Fruit fly (Drosophila melanogaster) whole organism, embryonic: ENCODE data around the gene Cat.

Source experiments
- Ada2b ChIP-seq: fragments of 200-800 bp; sonication (Bioruptor generic); IDR thresholded peaks from 2 replicates; pipeline ENCODE4 v1.3.6; 2022; ENCODE audit warnings: missing biosample characterization, missing genetic modification characterization
- Atf-2 ChIP-seq: fragments of 200-800 bp; sonication (Bioruptor generic); optimal IDR thresholded peaks from 2 replicates; lab custom pipeline; 2016; ENCODE audit warnings: missing biosample characterization, missing genetic modification characterization
- B-H1 ChIP-seq: fragments of 200-800 bp; sonication (Bioruptor generic); IDR thresholded peaks from 3 replicates; pipeline ENCODE4 v1.3.6; 2022; ENCODE audit warnings: missing biosample characterization, missing genetic modification characterization
- CG10366 ChIP-seq: fragments of 200-800 bp; sonication (Bioruptor generic); IDR thresholded peaks from 2 replicates; pipeline ENCODE4 v1.3.6; 2022; ENCODE audit warnings: missing biosample characterization, missing genetic modification characterization
- CG11093 ChIP-seq: fragments of 200-800 bp; sonication (Bioruptor generic); IDR thresholded peaks from 3 replicates; pipeline ENCODE4 v1.3.6; 2022; ENCODE audit warnings: missing biosample characterization, missing genetic modification characterization
- CG11695 ChIP-seq: fragments of 200-800 bp; sonication (Bioruptor generic); IDR thresholded peaks from 3 replicates; pipeline ENCODE4 v1.3.6; 2022; ENCODE audit warnings: missing biosample characterization, missing genetic modification characterization
- CG12744 ChIP-seq: fragments of 200-800 bp; sonication (Bioruptor generic); optimal IDR thresholded peaks from 2 replicates; lab custom pipeline; 2016; ENCODE audit warnings: missing biosample characterization, missing genetic modification characterization
- CG15601 ChIP-seq: fragments of 200-800 bp; sonication (Bioruptor generic); optimal IDR thresholded peaks from 3 replicates; lab custom pipeline; 2019; ENCODE audit warnings: missing biosample characterization, mild to moderate bottlenecking, missing genetic modification characterization, moderate library complexity
- CG30020 ChIP-seq: fragments of 200-800 bp; optimal IDR thresholded peaks from 2 replicates; lab custom pipeline; 2019; ENCODE audit warnings: missing biosample characterization, mild to moderate bottlenecking, missing genetic modification characterization, moderate library complexity
- CG30403 ChIP-seq: fragments of 200-800 bp; sonication (Bioruptor generic); optimal IDR thresholded peaks from 3 replicates; lab custom pipeline; 2016; ENCODE audit warnings: missing biosample characterization, missing genetic modification characterization
- CG30431 ChIP-seq: fragments of 200-800 bp; sonication (Bioruptor generic); optimal IDR thresholded peaks from 2 replicates; lab custom pipeline; 2017; ENCODE audit warnings: missing biosample characterization, missing genetic modification characterization
- CG33213 ChIP-seq: fragments of 200-800 bp; sonication (Bioruptor generic); optimal IDR thresholded peaks from 3 replicates; lab custom pipeline; 2016; ENCODE audit warnings: missing biosample characterization, missing genetic modification characterization
- CG4282 ChIP-seq: fragments of 200-800 bp; sonication (Bioruptor generic); optimal IDR thresholded peaks from 2 replicates; lab custom pipeline; 2016; ENCODE audit warnings: missing biosample characterization, missing genetic modification characterization
- CG6254 ChIP-seq: fragments of 200-800 bp; sonication (Bioruptor generic); optimal IDR thresholded peaks from 3 replicates; lab custom pipeline; 2017; ENCODE audit warnings: mild to moderate bottlenecking, missing biosample characterization, missing genetic modification reagents, missing genetic modification characterization
- CG7556 ChIP-seq: fragments of 200-800 bp; sonication (Bioruptor generic); optimal IDR thresholded peaks from 2 replicates; lab custom pipeline; 2017; ENCODE audit warnings: missing biosample characterization, mild to moderate bottlenecking, missing genetic modification characterization
- CG8388 ChIP-seq: fragments of 200-800 bp; sonication (Bioruptor generic); optimal IDR thresholded peaks from 2 replicates; lab custom pipeline; 2019; ENCODE audit warnings: missing biosample characterization, mild to moderate bottlenecking, missing genetic modification characterization, moderate library complexity
- Dad ChIP-seq: fragments of 200-800 bp; sonication (Bioruptor generic); optimal IDR thresholded peaks from 3 replicates; lab custom pipeline; 2016; ENCODE audit warnings: missing biosample characterization, missing genetic modification characterization
- Doc2 ChIP-seq: fragments of 200-800 bp; sonication (Bioruptor generic); IDR thresholded peaks from 2 replicates; pipeline ENCODE4 v1.3.6; 2022; ENCODE audit warnings: missing biosample characterization, missing genetic modification characterization
- Fer2 ChIP-seq: fragments of 200-800 bp; sonication (Bioruptor generic); optimal IDR thresholded peaks from 2 replicates; lab custom pipeline; 2018; ENCODE audit warnings: missing biosample characterization, mild to moderate bottlenecking, missing genetic modification characterization, moderate library complexity
- GATAe ChIP-seq: fragments of 200-800 bp; sonication (Bioruptor generic); conservative IDR thresholded peaks from 2 replicates; pipeline ENCODE4 v1.3.6; 2022; ENCODE audit warnings: missing biosample characterization, missing genetic modification characterization
- Gug ChIP-seq: fragments of 200-800 bp; sonication (Bioruptor generic); IDR thresholded peaks from 4 replicates; pipeline ENCODE4 v1.3.6; 2022; ENCODE audit warnings: missing biosample characterization, missing genetic modification characterization
- HLH54F ChIP-seq: fragments of 200-800 bp; sonication (Bioruptor generic); optimal IDR thresholded peaks from 3 replicates; lab custom pipeline; 2016; ENCODE audit warnings: missing biosample characterization, missing genetic modification characterization
- Hmr ChIP-seq: fragments of 200-800 bp; sonication (Bioruptor generic); optimal IDR thresholded peaks from 3 replicates; lab custom pipeline; 2017; ENCODE audit warnings: mild to moderate bottlenecking, missing biosample characterization, missing genetic modification reagents, missing genetic modification characterization
- Jarid2 ChIP-seq: fragments of 200-800 bp; sonication (Bioruptor generic); optimal IDR thresholded peaks from 3 replicates; lab custom pipeline; 2017; ENCODE audit warnings: mild to moderate bottlenecking, missing biosample characterization, missing genetic modification reagents, missing genetic modification characterization
- MTF-1 ChIP-seq: fragments of 200-800 bp; sonication (Bioruptor generic); optimal IDR thresholded peaks from 2 replicates; lab custom pipeline; 2018; ENCODE audit warnings: missing biosample characterization, mild to moderate bottlenecking, missing genetic modification characterization, borderline replicate concordance
- Med ChIP-seq: fragments of 200-800 bp; sonication (Bioruptor generic); peaks from one replicate; lab custom pipeline; 2016; ENCODE audit warnings: missing biosample characterization, missing genetic modification characterization, mild to moderate bottlenecking, inconsistent platforms, moderate library complexity
- NFAT ChIP-seq: fragments of 200-800 bp; sonication (Bioruptor generic); IDR thresholded peaks from 2 replicates; pipeline ENCODE4 v1.3.6; 2022; ENCODE audit warnings: missing biosample characterization, missing genetic modification characterization
- Ravus ChIP-seq: fragments of 200-800 bp; sonication (Bioruptor generic); IDR thresholded peaks from 2 replicates; pipeline ENCODE4 v1.3.6; 2022; ENCODE audit warnings: missing biosample characterization, missing genetic modification characterization
- Sox100B ChIP-seq: fragments of 200-800 bp; sonication (Bioruptor generic); optimal IDR thresholded peaks from 3 replicates; lab custom pipeline; 2018; ENCODE audit warnings: missing biosample characterization, mild to moderate bottlenecking, missing genetic modification characterization
- Ssrp ChIP-seq: fragments of 200-800 bp; sonication (Bioruptor generic); optimal IDR thresholded peaks from 2 replicates; lab custom pipeline; 2018; ENCODE audit warnings: missing biosample characterization, mild to moderate bottlenecking, missing genetic modification characterization, moderate library complexity
- Trl ChIP-seq, 3 experiments: fragments of >200 bp in 2 of 3; fragments of 200-800 bp in 1 of 3; sonication (Bioruptor generic) in 1 of 3; optimal IDR thresholded peaks; 2 replicates in 1 of 3; 3 replicates in 2 of 3; lab custom pipeline; 2016 to 2017; ENCODE audit warnings: missing biosample characterization in 1 of 3, missing genetic modification characterization in 1 of 3
- aop ChIP-seq: fragments of 200-800 bp; sonication (Bioruptor generic); IDR thresholded peaks from 2 replicates; pipeline ENCODE4 v1.3.6; 2022; ENCODE audit warnings: missing biosample characterization, missing genetic modification characterization
- ash1 ChIP-seq: fragments of 200-800 bp; sonication (Bioruptor generic); optimal IDR thresholded peaks from 2 replicates; lab custom pipeline; 2018; ENCODE audit warnings: missing biosample characterization, mild to moderate bottlenecking, missing genetic modification characterization
- cad ChIP-seq: fragments of >200 bp; optimal IDR thresholded peaks from 2 replicates; lab custom pipeline; 2017; ENCODE audit warnings: missing biosample characterization, missing genetic modification characterization
- dimm ChIP-seq: fragments of 200-800 bp; sonication (Bioruptor generic); IDR thresholded peaks from 2 replicates; pipeline ENCODE4 v1.3.6; 2022; ENCODE audit warnings: missing biosample characterization, missing genetic modification characterization
- ems ChIP-seq: fragments of 200-800 bp; sonication (Bioruptor generic); optimal IDR thresholded peaks from 3 replicates; lab custom pipeline; 2016; ENCODE audit warnings: missing biosample characterization, missing genetic modification characterization
- ftz-f1 ChIP-seq: fragments of 200-800 bp; sonication (Bioruptor generic); optimal IDR thresholded peaks from 2 replicates; lab custom pipeline; 2016; ENCODE audit warnings: missing biosample characterization, missing genetic modification characterization
- gsb-n ChIP-seq: fragments of 200-800 bp; sonication (Bioruptor generic); optimal IDR thresholded peaks from 3 replicates; lab custom pipeline; 2018; ENCODE audit warnings: missing biosample characterization, mild to moderate bottlenecking, missing genetic modification characterization
- hbn ChIP-seq: fragments of 200-800 bp; sonication (Bioruptor generic); IDR thresholded peaks from 2 replicates; pipeline ENCODE4 v1.3.6; 2022; ENCODE audit warnings: missing biosample characterization, missing genetic modification characterization; ENCODE audit not compliant: partially characterized antibody
- hkb ChIP-seq, 2 experiments: fragments of 200-800 bp in 1 of 2; fragments of >200 bp in 1 of 2; sonication (Bioruptor generic) in 1 of 2; IDR thresholded peaks in 1 of 2; optimal IDR thresholded peaks in 1 of 2; 2 replicates each; pipeline versions ENCODE4 v1.3.6 to Lab custom; 2017 to 2022; ENCODE audit warnings: missing biosample characterization in 1 of 2, missing genetic modification characterization in 1 of 2
- lab ChIP-seq: fragments of 200-800 bp; sonication (Bioruptor generic); optimal IDR thresholded peaks from 3 replicates; lab custom pipeline; 2017; ENCODE audit warnings: missing biosample characterization, missing genetic modification characterization, mild to moderate bottlenecking, moderate library complexity, missing genetic modification reagents
- mirr ChIP-seq: fragments of 200-800 bp; sonication (Bioruptor generic); optimal IDR thresholded peaks from 3 replicates; lab custom pipeline; 2018; ENCODE audit warnings: missing biosample characterization, mild to moderate bottlenecking, missing genetic modification characterization
- mld ChIP-seq: fragments of 200-800 bp; sonication (Bioruptor generic); IDR thresholded peaks from 3 replicates; pipeline ENCODE4 v1.3.6; 2022; ENCODE audit warnings: missing biosample characterization, missing genetic modification characterization; ENCODE audit not compliant: partially characterized antibody
- pb ChIP-seq: fragments of 200-800 bp; sonication (Bioruptor generic); optimal IDR thresholded peaks from 3 replicates; lab custom pipeline; 2016; ENCODE audit warnings: missing biosample characterization, missing genetic modification characterization
- ranshi ChIP-seq: fragments of 200-800 bp; sonication (Bioruptor generic); IDR thresholded peaks from 2 replicates; pipeline ENCODE4 v1.3.6; 2022; ENCODE audit warnings: missing biosample characterization, missing genetic modification characterization
- sens ChIP-seq: fragments of 200-800 bp; sonication (Bioruptor generic); peaks from one replicate; lab custom pipeline; 2016; ENCODE audit warnings: missing biosample characterization, missing genetic modification characterization
- shn ChIP-seq: fragments of 200-800 bp; sonication (Bioruptor generic); optimal IDR thresholded peaks from 3 replicates; lab custom pipeline; 2016; ENCODE audit warnings: missing biosample characterization, missing genetic modification characterization
- sisA ChIP-seq: fragments of 200-800 bp; sonication (Bioruptor generic); IDR thresholded peaks from 2 replicates; pipeline ENCODE4 v1.3.6; 2022; ENCODE audit warnings: missing biosample characterization, missing genetic modification characterization
- sug ChIP-seq: fragments of 200-800 bp; optimal IDR thresholded peaks from 2 replicates; lab custom pipeline; 2019; ENCODE audit warnings: missing biosample characterization, mild to moderate bottlenecking, missing genetic modification characterization, moderate library complexity
- tin ChIP-seq: fragments of 200-800 bp; sonication (Bioruptor generic); optimal IDR thresholded peaks from 3 replicates; lab custom pipeline; 2016; ENCODE audit warnings: missing biosample characterization, missing genetic modification characterization

Gene Cat

dm6 chr3L:18800100-18800841 is 22.1 kb upstream of the Cat start (continued):
- TF ChIP-seq CG15601 (tag; lab: Kevin White, UChicago) (no peak), Trl (optimal IDR thresholded peaks at IDR 0.05; lab: Kevin White, UChicago) (peak; percentile 61 to 91), Trl (GFP tag; optimal IDR thresholded peaks at IDR 0.05; lab: Kevin White, UChicago) (no peak), CG30431 (GFP tag; lab: Kevin White, UChicago) (no peak), Ravus (no peak), Atf-2 (no peak), tin (GFP tag; lab: Kevin White, UChicago) (no peak), Med (GFP tag; lab: Kevin White, UChicago) (peak; percentile 61), ftz-f1 (GFP tag; lab: Kevin White, UChicago) (no peak), MTF-1 (GFP tag; lab: Kevin White, UChicago) (no peak), NFAT (no peak), gsb-n (tag; lab: Kevin White, UChicago) (no peak), sens (GFP tag; lab: Kevin White, UChicago) (peak; percentile 42), hbn (GFP tag; lab: Robert Waterston, UW) (no peak), CG33213 (GFP tag; lab: Kevin White, UChicago) (no peak), CG30403 (GFP tag; lab: Kevin White, UChicago) (no peak), lab (GFP tag; lab: Kevin White, UChicago) (peak; percentile 3), hkb (optimal IDR thresholded peaks at IDR 0.05; lab: Kevin White, UChicago) (no peak), hkb (GFP tag; IDR thresholded peaks at IDR 0.05; lab: Robert Waterston, UW) (peak; percentile 36; the same call in 1 of the 2 replicates), CG8388 (GFP tag; lab: Kevin White, UChicago) (no peak), Hmr (GFP tag; lab: Kevin White, UChicago) (no peak), mld (GFP tag; lab: Robert Waterston, UW) (no peak), dimm (no peak), Dad (GFP tag; lab: Kevin White, UChicago) (no peak), Sox100B (no peak), CG11695 (GFP tag; lab: Robert Waterston, UW) (no peak), Doc2 (GFP tag; lab: Robert Waterston, UW) (no peak), CG7556 (GFP tag; lab: Kevin White, UChicago) (no peak), cad (GFP tag; lab: Kevin White, UChicago) (no peak), B-H1 (GFP tag; lab: Robert Waterston, UW) (no peak), Gug (GFP tag; lab: Robert Waterston, UW) (no peak), sug (tag; lab: Kevin White, UChicago) (no peak), ems (GFP tag; lab: Kevin White, UChicago) (no peak), CG6254 (no peak), Jarid2 (GFP tag; lab: Kevin White, UChicago) (no peak), CG30020 (no peak), ranshi (GFP tag; lab: Robert Waterston, UW) (no peak), Ada2b (no peak), GATAe (GFP tag; lab: Robert Waterston, UW) (no peak), CG4282 (no peak), shn (GFP tag; lab: Kevin White, UChicago) (no peak), CG10366 (GFP tag; lab: Robert Waterston, UW) (no peak), HLH54F (GFP tag; lab: Kevin White, UChicago) (no peak), sisA (GFP tag; lab: Robert Waterston, UW) (no peak), Ssrp (tag; lab: Kevin White, UChicago) (no peak), Fer2 (no peak), pb (no peak), ash1 (GFP tag; lab: Kevin White, UChicago) (no peak), aop (GFP tag; lab: Robert Waterston, UW) (no peak), mirr (peak; percentile 15), CG11093 (GFP tag; lab: Robert Waterston, UW) (no peak), CG12744 (no peak)
